Worm (Caenorhabditis elegans): ENCODE measurements around the gene rps-24.

Gene rps-24

ce11 chrIV:387283-388048 lies 1.8 kb downstream of the rps-24 start:
- TF ChIP-seq nhr-43 (tag; optimal IDR thresholded peaks at IDR 0.05; ENCODE audit: poor library complexity, severe bottlenecking) (no peak), fkh-2 (tag; optimal IDR thresholded peaks at IDR 0.05) (no peak), aly-2 (tag; optimal IDR thresholded peaks at IDR 0.05) (no peak), elt-2 (tag; optimal IDR thresholded peaks at IDR 0.05) (no peak), unc-62 (GFP tag; optimal IDR thresholded peaks at IDR 0.05) (no peak), ceh-9 (tag; optimal IDR thresholded peaks at IDR 0.05) (no peak), ztf-4 (tag; optimal IDR thresholded peaks at IDR 0.05) (no peak), elt-3 (tag; optimal IDR thresholded peaks at IDR 0.05) (no peak), egl-27 (tag; optimal IDR thresholded peaks at IDR 0.05) (no peak), unc-39 (tag; optimal IDR thresholded peaks at IDR 0.05) (no peak), R02D3.7 (tag; optimal IDR thresholded peaks at IDR 0.05) (no peak), nhr-25 (tag; optimal IDR thresholded peaks at IDR 0.05) (no peak), ama-1 (optimal IDR thresholded peaks at IDR 0.05) (no peak), eor-1 (tag; optimal IDR thresholded peaks at IDR 0.05) (no peak), sea-2 (GFP tag; optimal IDR thresholded peaks at IDR 0.05) (no peak), ZK546.5 (tag; optimal IDR thresholded peaks at IDR 0.05) (no peak), fos-1 (tag; optimal IDR thresholded peaks at IDR 0.05) (no peak)

ce11 chrIV:388073-388472 lies 2.4 kb downstream of the rps-24 start, which contains the start of gene ssna-1:
Gene ssna-1 (plus strand): TSS chrIV:388084.
- TF ChIP-seq R02D3.7 (tag; optimal IDR thresholded peaks at IDR 0.05): no peak
- TF ChIP-seq egl-27 (tag; optimal IDR thresholded peaks at IDR 0.05): no peak
- TF ChIP-seq ama-1 (optimal IDR thresholded peaks at IDR 0.05): no peak
- no peak for TF ChIP-seq elt-2 (tag; optimal IDR thresholded peaks at IDR 0.05)
- TF ChIP-seq eor-1 (tag; optimal IDR thresholded peaks at IDR 0.05): no peak
- no peak for TF ChIP-seq unc-62 (GFP tag; optimal IDR thresholded peaks at IDR 0.05)
- TF ChIP-seq ceh-9 (tag; optimal IDR thresholded peaks at IDR 0.05): no peak
- no peak for TF ChIP-seq lin-15B (tag; optimal IDR thresholded peaks at IDR 0.05)
- no peak for TF ChIP-seq pha-4 (tag; optimal IDR thresholded peaks at IDR 0.05)
- TF ChIP-seq ztf-4 (tag; optimal IDR thresholded peaks at IDR 0.05): no peak
- no peak for TF ChIP-seq mdl-1 (tag; optimal IDR thresholded peaks at IDR 0.05)
- no peak for TF ChIP-seq aly-2 (tag; optimal IDR thresholded peaks at IDR 0.05)
- no peak for TF ChIP-seq mml-1 (tag; optimal IDR thresholded peaks at IDR 0.05)
- no peak for TF ChIP-seq daf-12 (tag; optimal IDR thresholded peaks at IDR 0.05)
- no peak for TF ChIP-seq nfya-1 (tag; optimal IDR thresholded peaks at IDR 0.05; ENCODE audit: insufficient read depth)
- TF ChIP-seq pqm-1 (tag; optimal IDR thresholded peaks at IDR 0.05): no peak
- TF ChIP-seq fos-1 (tag; optimal IDR thresholded peaks at IDR 0.05): no peak
- TF ChIP-seq nhr-67 (tag; optimal IDR thresholded peaks at IDR 0.05): no peak
- TF ChIP-seq elt-1 (tag; optimal IDR thresholded peaks at IDR 0.05): no peak

ce11 chrIV:390279-390678 lies 4.6 kb downstream of the rps-24 start, which contains the start of the genes ears-2 and uncp-18:
Gene ears-2 (minus strand): TSS chrIV:390468.
Gene uncp-18 (plus strand): TSS chrIV:390560.
- TF ChIP-seq elt-2 (tag; optimal IDR thresholded peaks at IDR 0.05) (peak; percentile 73), aly-2 (tag; optimal IDR thresholded peaks at IDR 0.05) (no peak), nhr-28 (tag; optimal IDR thresholded peaks at IDR 0.05) (no peak), ceh-82 (tag; optimal IDR thresholded peaks at IDR 0.05) (peak; percentile 88), zag-1 (tag; optimal IDR thresholded peaks at IDR 0.05) (peak; percentile 48), tbx-2 (tag; optimal IDR thresholded peaks at IDR 0.05) (peak; percentile 83), lin-15B (tag; optimal IDR thresholded peaks at IDR 0.05) (peak; percentile 79), nhr-12 (tag; optimal IDR thresholded peaks at IDR 0.05) (no peak), egl-27 (tag; optimal IDR thresholded peaks at IDR 0.05) (no peak), jun-1 (tag; optimal IDR thresholded peaks at IDR 0.05) (peak; percentile 70), nhr-23 (tag; optimal IDR thresholded peaks at IDR 0.05) (peak; percentile 92), fkh-2 (tag; optimal IDR thresholded peaks at IDR 0.05) (no peak), ztf-11 (tag; optimal IDR thresholded peaks at IDR 0.05) (no peak), ama-1 (optimal IDR thresholded peaks at IDR 0.05) (peak; percentile 27), nhr-11 (tag; optimal IDR thresholded peaks at IDR 0.05) (no peak), lsy-12 (tag; optimal IDR thresholded peaks at IDR 0.05) (peak; percentile 86), ztf-4 (tag; optimal IDR thresholded peaks at IDR 0.05) (no peak), pqm-1 (tag; optimal IDR thresholded peaks at IDR 0.05) (peak; percentile 4), hmg-11 (tag; optimal IDR thresholded peaks at IDR 0.05) (peak; percentile 96), ceh-16 (tag; optimal IDR thresholded peaks at IDR 0.05) (no peak), snpc-4 (tag; optimal IDR thresholded peaks at IDR 0.05) (peak; percentile 77), nhr-76 (tag; optimal IDR thresholded peaks at IDR 0.05) (peak; percentile 32), ZK546.5 (tag; optimal IDR thresholded peaks at IDR 0.05) (no peak), nhr-77 (tag; optimal IDR thresholded peaks at IDR 0.05) (peak; percentile 48), skn-1 (tag; optimal IDR thresholded peaks at IDR 0.05) (peak; percentile 77), nfya-1 (tag; optimal IDR thresholded peaks at IDR 0.05; ENCODE audit: insufficient read depth) (peak; percentile 80), elt-3 (tag; optimal IDR thresholded peaks at IDR 0.05) (no peak), ceh-9 (tag; optimal IDR thresholded peaks at IDR 0.05) (no peak), ceh-28 (tag; optimal IDR thresholded peaks at IDR 0.05) (peak; percentile 86), lin-39 (tag; optimal IDR thresholded peaks at IDR 0.05) (peak; percentile 88), sea-2 (GFP tag; optimal IDR thresholded peaks at IDR 0.05) (no peak), eor-1 (tag; optimal IDR thresholded peaks at IDR 0.05) (no peak), nhr-43 (tag; optimal IDR thresholded peaks at IDR 0.05; ENCODE audit: poor library complexity, severe bottlenecking) (peak; percentile 97), pha-4 (tag; optimal IDR thresholded peaks at IDR 0.05) (peak; percentile 89), daf-12 (tag; optimal IDR thresholded peaks at IDR 0.05) (no peak), elt-1 (tag; optimal IDR thresholded peaks at IDR 0.05) (peak; percentile 34), nhr-67 (tag; optimal IDR thresholded peaks at IDR 0.05) (peak; percentile 42), fkh-10 (GFP tag; optimal IDR thresholded peaks at IDR 0.05) (peak; percentile 50)
